Worm (Caenorhabditis elegans): Measurements from ENCODE around the gene F42C5.4.

DNA sequence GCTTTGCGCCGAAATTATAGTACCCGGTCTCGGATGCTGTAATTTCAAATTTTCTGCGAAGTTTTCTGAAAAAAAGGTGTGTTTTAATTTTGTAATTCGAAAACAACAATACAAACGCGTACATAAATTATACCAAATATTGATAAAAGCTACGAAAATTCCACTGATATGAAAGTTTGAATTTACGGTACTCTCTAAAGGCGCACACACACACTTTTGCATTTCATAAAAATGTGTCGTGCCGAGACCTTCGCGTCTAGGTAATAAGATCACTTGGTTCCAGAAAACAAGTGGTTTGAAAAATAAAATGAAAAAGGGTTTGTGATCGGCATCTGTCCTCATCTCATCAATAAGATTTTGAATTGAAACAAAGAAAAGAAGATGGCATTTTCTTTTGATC is 18.9 kb upstream of the F42C5.4 start:
- no peak for TF ChIP-seq flt-1 (GFP tag; IDR thresholded peaks at IDR 0.05)
- no peak for TF ChIP-seq ztf-23 (GFP tag; IDR thresholded peaks at IDR 0.05)
- TF ChIP-seq tab-1 (GFP tag; IDR thresholded peaks at IDR 0.05), result no peak
- TF ChIP-seq ref-1 (GFP tag; conservative IDR thresholded peaks at IDR 0.05), result no peak
- no peak for TF ChIP-seq klf-2 (GFP tag; conservative IDR thresholded peaks at IDR 0.05)
- no peak for TF ChIP-seq med-1 (GFP tag; optimal IDR thresholded peaks at IDR 0.05; ENCODE audit: insufficient read depth)
- no peak for TF ChIP-seq cog-1 (tag; optimal IDR thresholded peaks at IDR 0.05)

Measured in whole organism, midembryonic.